Fruit fly (Drosophila melanogaster): ENCODE measurements around the gene CG14669.

DNA sequence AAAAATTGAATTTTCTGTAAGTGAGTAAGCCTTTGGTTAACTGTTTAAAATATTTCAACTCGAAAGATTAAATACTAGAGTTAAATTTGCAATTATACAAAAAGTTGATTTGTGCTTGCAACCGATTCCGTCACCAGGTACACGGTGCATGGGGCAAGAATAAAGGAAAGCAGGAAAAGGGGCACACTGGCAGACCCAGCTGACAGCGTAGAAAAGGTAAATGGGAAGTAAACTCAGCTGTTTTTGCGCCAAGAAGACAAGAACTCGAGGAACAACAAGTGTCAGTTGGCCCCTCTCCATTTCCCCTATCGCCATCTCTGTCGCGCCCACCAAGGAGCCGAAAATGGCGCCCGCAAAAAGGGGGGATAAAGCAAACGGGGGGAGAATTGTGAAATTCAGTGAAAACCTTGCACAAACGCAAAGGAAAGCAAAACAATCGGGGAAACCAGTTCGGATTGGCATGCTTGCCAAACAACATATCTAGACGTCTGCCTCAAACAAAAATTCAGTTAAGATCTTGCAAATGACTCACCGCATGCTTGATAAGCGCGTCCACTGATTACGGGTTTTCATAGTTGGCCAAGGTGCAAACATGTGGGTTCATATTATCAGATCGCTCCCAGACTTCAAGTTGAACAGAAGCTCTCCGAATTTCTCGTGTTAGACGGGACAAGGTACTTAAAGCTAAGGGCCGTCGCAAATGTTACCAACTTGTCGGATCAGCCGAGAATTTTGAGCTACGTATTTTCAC is 49.0 kb downstream of the CG14669 start:
- TF ChIP-seq vri (GFP tag; optimal IDR thresholded peaks at IDR 0.05) (no peak), CG3032 (tag; optimal IDR thresholded peaks at IDR 0.05) (no peak)

Measured in whole organism, prepupa.